Fruit fly (Drosophila melanogaster): Measurements from ENCODE around the gene CG10969.

The CG10969 gene

dm6 chr3L:12792933-12793448, 12.1 kb upstream of the CG10969 start (continued):
- peak; percentile 50; the same call in 1 of the 2 replicates for TF ChIP-seq Ptx1 (GFP tag; IDR thresholded peaks at IDR 0.05)
- no peak for TF ChIP-seq sna (GFP tag; IDR thresholded peaks at IDR 0.05; ENCODE audit: partially characterized antibody)
- no peak for TF ChIP-seq CG13123 (GFP tag; optimal IDR thresholded peaks at IDR 0.05)
- peak; percentile 70 for TF ChIP-seq Hmx (GFP tag; optimal IDR thresholded peaks at IDR 0.05)
- TF ChIP-seq CG11695 (GFP tag; IDR thresholded peaks at IDR 0.05) = peak; percentile 92
- no peak for TF ChIP-seq cas (GFP tag; IDR thresholded peaks at IDR 0.05)
- TF ChIP-seq CG12155 (GFP tag; optimal IDR thresholded peaks at IDR 0.05) = peak; percentile 42
- no peak for TF ChIP-seq CG8281 (tag; optimal IDR thresholded peaks at IDR 0.05)
- no peak for TF ChIP-seq ttk (GFP tag; IDR thresholded peaks at IDR 0.05)
- peak; percentile 52 for TF ChIP-seq CG9437 (GFP tag; optimal IDR thresholded peaks at IDR 0.05)
- TF ChIP-seq CG4360 (GFP tag; IDR thresholded peaks at IDR 0.05) = no peak
- peak; percentile 17 for TF ChIP-seq CG33557 (GFP tag; optimal IDR thresholded peaks at IDR 0.05)
- no peak for TF ChIP-seq onecut (GFP tag; IDR thresholded peaks at IDR 0.05)
- TF ChIP-seq wek (GFP tag; optimal IDR thresholded peaks at IDR 0.05) = no peak
- peak; percentile 30 for TF ChIP-seq NfI (GFP tag; optimal IDR thresholded peaks at IDR 0.05)
- no peak for TF ChIP-seq slp2 (GFP tag; optimal IDR thresholded peaks at IDR 0.05)
- peak; percentile 15 for TF ChIP-seq CG1529 (GFP tag; optimal IDR thresholded peaks at IDR 0.05)
- peak; percentile 64 for TF ChIP-seq trem (tag; optimal IDR thresholded peaks at IDR 0.05)
- TF ChIP-seq CG5245 (GFP tag; optimal IDR thresholded peaks at IDR 0.05) = peak; percentile 10
- TF ChIP-seq CG17361 (GFP tag; IDR thresholded peaks at IDR 0.05) = peak; percentile 76
- TF ChIP-seq CG3407 (GFP tag; optimal IDR thresholded peaks at IDR 0.05) = peak; percentile 31
- no peak for TF ChIP-seq br (optimal IDR thresholded peaks at IDR 0.05)
- peak; percentile 67 for TF ChIP-seq CG8388 (GFP tag; optimal IDR thresholded peaks at IDR 0.05)
- no peak for TF ChIP-seq CG2202 (tag; optimal IDR thresholded peaks at IDR 0.05)
- TF ChIP-seq sim (GFP tag; IDR thresholded peaks at IDR 0.05) = no peak
- TF ChIP-seq CG15073 (GFP tag; optimal IDR thresholded peaks at IDR 0.05) = peak; percentile 42
- TF ChIP-seq caup (GFP tag; optimal IDR thresholded peaks at IDR 0.05; ENCODE audit: severe bottlenecking) = peak; percentile 44
- peak; percentile 53 for TF ChIP-seq CG17385 (GFP tag; optimal IDR thresholded peaks at IDR 0.05)
- no peak for TF ChIP-seq Nf-YA (GFP tag; IDR thresholded peaks at IDR 0.05)
- no peak for TF ChIP-seq CG7745 (tag; optimal IDR thresholded peaks at IDR 0.05)
- TF ChIP-seq CG1603 (tag; optimal IDR thresholded peaks at IDR 0.05) = peak; percentile 1
- peak; percentile 78 for TF ChIP-seq CG11696 (GFP tag; IDR thresholded peaks at IDR 0.05)
- TF ChIP-seq CG7839 (tag; optimal IDR thresholded peaks at IDR 0.05) = peak; percentile 78
- TF ChIP-seq CG10462 (GFP tag; optimal IDR thresholded peaks at IDR 0.05) = no peak
- peak; percentile 58 for TF ChIP-seq CG4424 (GFP tag; optimal IDR thresholded peaks at IDR 0.05)
- TF ChIP-seq Adf1 (GFP tag; IDR thresholded peaks at IDR 0.05) = no peak; the same call in 1 of the 2 replicates
- TF ChIP-seq CG6813 (GFP tag; optimal IDR thresholded peaks at IDR 0.05) = peak; percentile 61
- TF ChIP-seq lab (GFP tag; optimal IDR thresholded peaks at IDR 0.05) = peak; percentile 66
- TF ChIP-seq CG1233 (GFP tag; optimal IDR thresholded peaks at IDR 0.05) = peak; percentile 55
- no peak for TF ChIP-seq ranshi (GFP tag; IDR thresholded peaks at IDR 0.05)
- peak; percentile 17 for TF ChIP-seq Xbp1 (GFP tag; optimal IDR thresholded peaks at IDR 0.05)
- TF ChIP-seq CG17568 (GFP tag; optimal IDR thresholded peaks at IDR 0.05) = peak; percentile 53
- peak; percentile 48 for TF ChIP-seq Asciz (GFP tag; optimal IDR thresholded peaks at IDR 0.05)
- TF ChIP-seq grn (GFP tag; optimal IDR thresholded peaks at IDR 0.05) = no peak
- no peak for TF ChIP-seq CG13287 (GFP tag; IDR thresholded peaks at IDR 0.05; ENCODE audit: partially characterized antibody)
- peak; percentile 40 for TF ChIP-seq gsb-n (tag; optimal IDR thresholded peaks at IDR 0.05)
- TF ChIP-seq CG11398 (GFP tag; optimal IDR thresholded peaks at IDR 0.05) = no peak
- peak; percentile 28 for TF ChIP-seq exex (tag; optimal IDR thresholded peaks at IDR 0.05)
- TF ChIP-seq CG9932 (GFP tag; IDR thresholded peaks at IDR 0.05) = peak; percentile 71
- TF ChIP-seq Opbp (GFP tag; IDR thresholded peaks at IDR 0.05; ENCODE audit: partially characterized antibody) = no peak
- peak; percentile 52 for TF ChIP-seq oc (tag; optimal IDR thresholded peaks at IDR 0.05)
